Fruit fly (Drosophila melanogaster): ENCODE results near the gene Bet3.

Bet3 gene

DNA sequence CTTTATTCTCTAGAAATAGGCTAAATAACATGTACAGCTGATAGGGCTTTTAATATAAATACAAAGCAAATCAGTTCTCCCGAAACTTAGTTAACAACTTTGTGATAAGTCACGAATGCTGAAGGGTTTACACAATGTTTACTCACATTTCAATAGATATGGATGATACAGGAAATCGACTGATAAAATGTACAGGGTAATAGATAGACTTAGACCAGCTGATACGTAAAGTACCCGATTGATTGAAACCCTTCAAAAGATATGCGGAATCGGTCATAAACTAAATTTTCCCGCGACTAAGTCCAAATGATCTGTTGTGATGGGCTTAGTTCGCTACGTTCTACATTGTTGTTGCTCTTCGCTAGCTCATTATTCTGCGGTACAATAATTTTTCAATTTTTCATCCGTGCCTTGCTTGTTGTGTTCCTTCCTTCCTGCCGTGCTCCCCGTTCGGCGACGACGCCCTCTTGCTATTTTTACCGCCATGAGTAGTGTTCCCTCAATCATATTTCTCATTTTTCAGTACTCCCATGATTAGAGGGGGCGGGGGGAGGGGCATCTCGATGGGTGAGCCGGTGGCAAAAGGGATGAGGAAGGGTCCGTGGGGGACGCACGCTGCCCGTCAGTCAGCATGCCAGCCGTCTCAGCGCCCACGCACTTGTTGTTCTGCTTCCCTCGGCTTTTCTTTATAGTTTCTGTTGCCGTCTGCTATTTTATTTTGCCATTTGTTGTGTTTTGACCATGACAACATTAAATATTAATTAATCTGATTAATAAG is 9.1 kb downstream of the Bet3 start:
- TF ChIP-seq Clk (GFP tag; optimal IDR thresholded peaks at IDR 0.05) (no peak), CG7045 (GFP tag; optimal IDR thresholded peaks at IDR 0.05) (no peak), Crg-1 (GFP tag; optimal IDR thresholded peaks at IDR 0.05) (peak; percentile 11), CG14711 (tag; optimal IDR thresholded peaks at IDR 0.05) (no peak), toe (GFP tag; optimal IDR thresholded peaks at IDR 0.05) (no peak), cic (GFP tag; optimal IDR thresholded peaks at IDR 0.05) (peak; percentile 25), CG11617 (GFP tag; optimal IDR thresholded peaks at IDR 0.05) (no peak), CG5204 (GFP tag; optimal IDR thresholded peaks at IDR 0.05) (no peak), CG33017 (tag; optimal IDR thresholded peaks at IDR 0.05) (no peak)

DNA sequence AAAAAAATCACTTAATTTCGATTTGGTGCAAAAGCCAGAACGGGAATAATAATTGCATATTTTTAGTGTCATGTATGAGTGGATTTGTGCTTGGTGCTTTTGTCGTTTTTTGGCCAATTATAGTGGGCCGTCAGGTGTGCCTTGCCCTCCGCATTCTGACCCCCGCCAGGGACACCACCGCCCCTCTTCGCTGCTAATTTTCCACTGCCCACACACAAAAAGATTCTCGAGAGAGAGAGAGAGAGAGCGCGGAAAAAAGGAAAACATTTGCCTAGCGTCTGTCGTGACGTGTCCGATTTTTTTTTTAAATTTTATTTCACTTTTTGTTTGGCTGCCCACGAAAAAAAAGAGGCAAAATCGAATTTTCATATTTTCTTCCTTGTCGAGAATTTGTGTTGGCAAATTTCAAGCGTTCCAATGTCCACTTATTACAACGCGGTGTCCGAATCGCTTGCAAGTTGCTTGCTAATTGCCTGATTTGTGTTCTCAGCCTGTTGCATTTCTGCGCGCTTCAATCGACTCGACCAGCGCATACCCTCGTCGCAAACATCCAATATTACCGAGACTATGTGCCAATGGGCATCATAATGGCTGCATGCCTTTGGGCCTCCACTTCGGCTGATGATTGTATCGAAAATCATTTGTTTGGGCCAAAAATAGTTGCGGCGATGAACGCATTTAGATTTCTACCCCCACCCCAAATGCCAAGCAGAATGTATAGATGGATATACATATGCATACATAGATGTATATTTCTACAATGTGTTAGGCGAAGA is 10.0 kb downstream of the Bet3 start:
- TF ChIP-seq kay (GFP tag; ENCODE audit: borderline replicate concordance): no peak
- TF ChIP-seq CG7101 (tag; optimal IDR thresholded peaks at IDR 0.05): no peak
- no peak for TF ChIP-seq ovo (GFP tag; optimal IDR thresholded peaks at IDR 0.05)
- no peak for TF ChIP-seq pad (GFP tag; optimal IDR thresholded peaks at IDR 0.05)
- TF ChIP-seq Clk (GFP tag; optimal IDR thresholded peaks at IDR 0.05): no peak
- TF ChIP-seq CG11617 (GFP tag; optimal IDR thresholded peaks at IDR 0.05): no peak
- no peak for TF ChIP-seq bab1 (GFP tag; optimal IDR thresholded peaks at IDR 0.05)

DNA sequence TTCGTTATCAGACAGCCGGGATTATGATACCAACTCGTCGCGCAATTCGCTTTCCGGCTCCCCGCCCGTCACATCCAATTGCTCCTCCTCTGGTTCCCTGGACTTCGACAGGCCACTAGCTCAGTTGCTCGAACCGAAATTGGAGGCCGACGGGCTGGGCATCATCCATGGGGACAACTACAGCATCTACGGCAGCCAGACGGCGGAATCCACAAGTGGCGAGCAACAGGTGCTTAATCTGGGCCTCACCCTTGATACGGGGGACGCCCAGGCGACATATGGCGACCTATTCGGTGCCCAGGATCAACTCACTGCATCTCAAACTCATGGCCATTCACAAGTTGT is 11.5 kb downstream of the Bet3 start:
- TF ChIP-seq Crg-1 (GFP tag; optimal IDR thresholded peaks at IDR 0.05) (no peak), CG12768 (GFP tag; optimal IDR thresholded peaks at IDR 0.05) (peak; percentile 34), toe (GFP tag; optimal IDR thresholded peaks at IDR 0.05) (no peak)

DNA sequence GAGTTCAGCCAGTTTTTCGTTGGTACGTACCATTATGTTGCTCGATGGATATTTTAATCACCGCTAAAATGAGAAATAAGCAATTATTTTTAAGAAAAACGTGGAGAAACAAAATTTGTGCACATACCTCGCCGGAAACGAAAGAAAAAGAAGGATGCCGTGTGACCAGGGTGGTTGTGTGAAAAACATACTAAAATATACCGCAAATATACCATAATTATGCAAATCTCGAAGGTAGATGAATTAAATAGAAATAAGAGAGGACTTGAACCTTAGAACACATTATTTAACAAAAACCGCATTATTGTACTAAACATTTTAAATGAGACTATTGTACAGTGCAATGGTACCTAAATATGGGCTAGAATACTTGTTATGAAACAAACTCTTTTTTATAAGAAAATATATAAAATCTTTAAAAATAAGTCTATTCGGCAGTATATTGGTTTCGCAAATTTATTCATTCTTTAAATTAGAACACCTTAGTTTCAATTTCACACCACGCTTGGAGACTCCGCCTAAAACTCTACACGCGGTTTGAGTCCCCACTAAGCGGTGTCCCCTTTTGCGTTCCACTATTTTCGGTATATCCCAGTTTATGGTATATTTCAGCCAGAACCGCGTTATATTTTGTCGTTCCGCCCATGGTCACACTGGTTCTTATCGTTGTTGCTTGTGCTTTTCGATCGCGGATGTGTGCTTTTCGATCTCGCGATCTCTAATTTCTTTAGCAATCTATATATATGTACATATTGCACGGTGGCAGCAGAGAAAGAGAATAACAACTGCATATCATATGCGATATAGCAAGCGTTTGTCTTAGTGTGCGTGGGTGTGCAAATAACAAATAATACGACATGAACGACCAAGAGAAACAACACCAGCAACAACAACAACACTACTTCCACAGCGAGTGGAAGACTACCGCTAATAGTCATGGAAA is 12.1 kb downstream of the Bet3 start, which contains the start of the genes RpS17 and MTF-1:
Gene RpS17 (minus strand): TSS at position 157 of the 943 bp plus-strand sequence.
Gene MTF-1 (plus strand): TSS at position 648 of the 943 bp plus-strand sequence.
- TF ChIP-seq CG14711 (tag; optimal IDR thresholded peaks at IDR 0.05) (peak; percentile 50), CG11617 (GFP tag; optimal IDR thresholded peaks at IDR 0.05) (peak; percentile 73), CG7101 (tag; optimal IDR thresholded peaks at IDR 0.05) (peak; percentile 66), toe (GFP tag; optimal IDR thresholded peaks at IDR 0.05) (no peak), Clk (GFP tag; optimal IDR thresholded peaks at IDR 0.05) (peak; percentile 1), CG5204 (GFP tag; optimal IDR thresholded peaks at IDR 0.05) (no peak), CG12768 (GFP tag; optimal IDR thresholded peaks at IDR 0.05) (peak; percentile 47), Hr96 (GFP tag; optimal IDR thresholded peaks at IDR 0.05) (peak; percentile 40), cic (GFP tag; optimal IDR thresholded peaks at IDR 0.05) (peak; percentile 48), pad (GFP tag; optimal IDR thresholded peaks at IDR 0.05) (peak; percentile 24), Mnt (GFP tag; optimal IDR thresholded peaks at IDR 0.05) (peak; percentile 87), bab1 (GFP tag; optimal IDR thresholded peaks at IDR 0.05) (peak; percentile 70), CG7045 (GFP tag; optimal IDR thresholded peaks at IDR 0.05) (peak; percentile 15), Crg-1 (GFP tag; optimal IDR thresholded peaks at IDR 0.05) (peak; percentile 33), ovo (GFP tag; optimal IDR thresholded peaks at IDR 0.05) (peak; percentile 19), cnc (optimal IDR thresholded peaks at IDR 0.05) (no peak), tj (GFP tag; optimal IDR thresholded peaks at IDR 0.05) (peak; percentile 27), CG33017 (tag; optimal IDR thresholded peaks at IDR 0.05) (peak; percentile 51), kay (GFP tag; ENCODE audit: borderline replicate concordance) (no peak), CG1620 (GFP tag; optimal IDR thresholded peaks at IDR 0.05) (peak; percentile 61)

DNA sequence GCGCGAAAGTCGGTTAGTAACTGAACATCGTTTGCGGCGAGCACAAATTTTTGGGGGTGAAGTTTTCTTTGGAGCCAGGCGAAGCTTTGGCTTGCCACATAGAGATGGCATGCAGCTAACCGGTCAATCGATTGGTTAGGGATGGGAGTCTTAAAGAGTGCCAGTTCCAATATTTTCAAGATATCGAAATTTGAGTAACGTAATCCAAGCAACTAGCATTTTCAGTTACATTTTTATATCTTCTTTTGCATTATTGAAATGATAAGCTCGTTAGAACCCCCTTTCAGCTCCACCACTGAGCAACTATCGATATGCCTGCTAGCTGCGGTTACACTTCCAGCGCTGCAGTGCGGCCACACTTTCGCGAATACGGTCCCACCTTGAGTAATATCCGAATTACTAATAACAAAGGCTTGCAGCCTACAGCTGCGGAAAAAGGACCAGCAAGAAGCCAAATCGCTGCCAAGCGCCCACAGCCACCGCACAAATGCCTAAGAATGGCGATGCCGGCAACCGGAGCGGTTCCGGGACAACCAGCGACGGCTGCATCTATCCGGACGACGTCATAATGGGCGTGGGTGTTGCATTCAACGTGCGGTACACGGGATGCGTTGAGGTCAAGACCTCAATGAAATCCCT is 15.3 kb downstream of the Bet3 start, which contains the start of the genes Atat and Shc:
Gene Atat (minus strand): TSS at position 103 of the 639 bp plus-strand sequence.
Gene Shc (plus strand): TSS at position 355 of the 639 bp plus-strand sequence.
- TF ChIP-seq CG12768 (GFP tag; optimal IDR thresholded peaks at IDR 0.05) (peak; percentile 99), CG14711 (tag; optimal IDR thresholded peaks at IDR 0.05) (peak; percentile 95), Crg-1 (GFP tag; optimal IDR thresholded peaks at IDR 0.05) (peak; percentile 99), ovo (GFP tag; optimal IDR thresholded peaks at IDR 0.05) (peak; percentile 96), CG33017 (tag; optimal IDR thresholded peaks at IDR 0.05) (peak; percentile 97), kay (GFP tag; ENCODE audit: borderline replicate concordance) (peak; percentile 97), Mnt (GFP tag; optimal IDR thresholded peaks at IDR 0.05) (peak; percentile 94), CG11617 (GFP tag; optimal IDR thresholded peaks at IDR 0.05) (peak; percentile 97), CG7101 (tag; optimal IDR thresholded peaks at IDR 0.05) (peak; percentile 99), CG1620 (GFP tag; optimal IDR thresholded peaks at IDR 0.05) (peak; percentile 100), pad (GFP tag; optimal IDR thresholded peaks at IDR 0.05) (peak; percentile 95), toe (GFP tag; optimal IDR thresholded peaks at IDR 0.05) (peak; percentile 100), Hr96 (GFP tag; optimal IDR thresholded peaks at IDR 0.05) (peak; percentile 100), CG7045 (GFP tag; optimal IDR thresholded peaks at IDR 0.05) (peak; percentile 98), cic (GFP tag; optimal IDR thresholded peaks at IDR 0.05) (peak; percentile 89), CG5204 (GFP tag; optimal IDR thresholded peaks at IDR 0.05) (no peak), Clk (GFP tag; optimal IDR thresholded peaks at IDR 0.05) (peak; percentile 99), bab1 (GFP tag; optimal IDR thresholded peaks at IDR 0.05) (peak; percentile 99), tj (GFP tag; optimal IDR thresholded peaks at IDR 0.05) (peak; percentile 89), cnc (optimal IDR thresholded peaks at IDR 0.05) (no peak)

Data from whole organism, adult.